Worm (Caenorhabditis elegans) whole organism, mixed stage, embryonic: ENCODE data around the gene gvd-1.

Experiments
- bed-3 ChIP-seq: fragments of 200-800 bp; sonication (Bioruptor generic); optimal IDR thresholded peaks from 3 replicates; lab custom pipeline; 2018; ENCODE audit warnings: mild to moderate bottlenecking, missing genetic modification characterization, moderate library complexity, missing compliant biosample characterization
- blmp-1 ChIP-seq: fragments of 150-350 bp; optimal IDR thresholded peaks from 2 replicates; lab custom pipeline; 2014; ENCODE audit warnings: missing biosample characterization, missing genetic modification characterization
- ceh-43 ChIP-seq: fragments of 200-800 bp; sonication (Bioruptor generic); optimal IDR thresholded peaks from 2 replicates; lab custom pipeline; 2018; ENCODE audit warnings: mild to moderate bottlenecking, missing genetic modification characterization, moderate library complexity, missing compliant biosample characterization
- ceh-83 ChIP-seq: fragments of 200-800 bp; sonication (Bioruptor generic); optimal IDR thresholded peaks from 2 replicates; lab custom pipeline; 2018; ENCODE audit warnings: mild to moderate bottlenecking, missing genetic modification characterization, missing compliant biosample characterization
- ces-1 ChIP-seq: fragments of 150-350 bp; optimal IDR thresholded peaks from 2 replicates; lab custom pipeline; 2014; ENCODE audit warnings: missing biosample characterization, missing genetic modification reagents, missing genetic modification characterization
- cnd-1 ChIP-seq: fragments of 200-800 bp; sonication (Bioruptor generic); optimal IDR thresholded peaks from 2 replicates; lab custom pipeline; 2018; ENCODE audit warnings: mild to moderate bottlenecking, missing genetic modification characterization, missing compliant biosample characterization
- drap-1 ChIP-seq: fragments of 200-800 bp; sonication (Bioruptor generic); optimal IDR thresholded peaks from 3 replicates; lab custom pipeline; 2018; ENCODE audit warnings: mild to moderate bottlenecking, missing genetic modification characterization, missing compliant biosample characterization
- elt-1 ChIP-seq: sonication (generic microtip); optimal IDR thresholded peaks from 2 replicates; lab custom pipeline; 2017; ENCODE audit warnings: missing genetic modification characterization, mild to moderate bottlenecking, missing compliant biosample characterization, antibody characterized with exemption, moderate library complexity, borderline replicate concordance; ENCODE audit not compliant: insufficient read depth
- elt-3 ChIP-seq: fragments of 150-350 bp; optimal IDR thresholded peaks from 2 replicates; lab custom pipeline; 2014; ENCODE audit warnings: missing biosample characterization, missing genetic modification characterization
- flh-1 ChIP-seq: fragments of 200-800 bp; sonication (Bioruptor generic); optimal IDR thresholded peaks from 2 replicates; lab custom pipeline; 2018; ENCODE audit warnings: mild to moderate bottlenecking, missing genetic modification characterization, moderate library complexity, missing compliant biosample characterization
- ham-2 ChIP-seq: fragments of 200-800 bp; sonication (Bioruptor generic); optimal IDR thresholded peaks from 2 replicates; lab custom pipeline; 2018; ENCODE audit warnings: mild to moderate bottlenecking, missing genetic modification characterization, missing compliant biosample characterization
- hlh-1 ChIP-seq: fragments of 150-350 bp; optimal IDR thresholded peaks from 2 replicates; lab custom pipeline; 2014; ENCODE audit warnings: missing biosample characterization, missing genetic modification reagents, missing genetic modification characterization
- lin-13 ChIP-seq: fragments of 150-350 bp; optimal IDR thresholded peaks from 2 replicates; lab custom pipeline; 2014; ENCODE audit warnings: missing biosample characterization, missing genetic modification characterization
- lin-32 ChIP-seq: fragments of 200-800 bp; sonication (Bioruptor generic); optimal IDR thresholded peaks from 2 replicates; lab custom pipeline; 2018; ENCODE audit warnings: mild to moderate bottlenecking, missing genetic modification characterization, missing compliant biosample characterization
- lsy-2 ChIP-seq: fragments of 150-350 bp; optimal IDR thresholded peaks from 2 replicates; lab custom pipeline; 2014; ENCODE audit warnings: missing biosample characterization, missing genetic modification characterization
- mab-5 ChIP-seq: fragments of 150-350 bp; optimal IDR thresholded peaks from 2 replicates; lab custom pipeline; 2014; ENCODE audit warnings: missing biosample characterization, missing genetic modification characterization
- mep-1 ChIP-seq: fragments of 150-350 bp; optimal IDR thresholded peaks from 2 replicates; lab custom pipeline; 2017; ENCODE audit warnings: missing biosample characterization, missing genetic modification reagents, missing genetic modification characterization, inconsistent platforms
- mls-2 ChIP-seq: sonication (generic microtip); optimal IDR thresholded peaks from 2 replicates; lab custom pipeline; 2016; ENCODE audit warnings: mild to moderate bottlenecking, missing genetic modification characterization, moderate library complexity, missing compliant biosample characterization
- nhr-12 ChIP-seq: fragments of 150-350 bp; optimal IDR thresholded peaks from 2 replicates; lab custom pipeline; 2014; ENCODE audit warnings: missing biosample characterization, missing genetic modification characterization
- nhr-2 ChIP-seq: fragments of 150-350 bp; optimal IDR thresholded peaks from 2 replicates; lab custom pipeline; 2014; ENCODE audit warnings: missing biosample characterization, missing genetic modification characterization
- nhr-237 ChIP-seq: fragments of 150-350 bp; optimal IDR thresholded peaks from 2 replicates; lab custom pipeline; 2014; ENCODE audit warnings: missing biosample characterization, missing genetic modification characterization
- nhr-76 ChIP-seq: sonication (generic microtip); optimal IDR thresholded peaks from 2 replicates; lab custom pipeline; 2017; ENCODE audit warnings: missing biosample characterization, missing genetic modification characterization
- pha-4 ChIP-seq: fragments of 150-350 bp; optimal IDR thresholded peaks from 2 replicates; lab custom pipeline; 2018; ENCODE audit warnings: missing biosample characterization, missing genetic modification reagents, missing genetic modification characterization
- sem-2 ChIP-seq: fragments of 200-800 bp; sonication (Bioruptor generic); optimal IDR thresholded peaks from 2 replicates; lab custom pipeline; 2018; ENCODE audit warnings: mild to moderate bottlenecking, missing genetic modification characterization, missing compliant biosample characterization
- snpc-4 ChIP-seq: fragments of 150-350 bp; optimal IDR thresholded peaks from 2 replicates; lab custom pipeline; 2014; ENCODE audit warnings: missing biosample characterization, missing genetic modification characterization
- sptf-1 ChIP-seq: sonication (generic microtip); optimal IDR thresholded peaks from 2 replicates; lab custom pipeline; 2017; ENCODE audit warnings: mild to moderate bottlenecking, missing genetic modification characterization, moderate library complexity, missing compliant biosample characterization
- unc-120 ChIP-seq: sonication (generic microtip); optimal IDR thresholded peaks from 2 replicates; lab custom pipeline; 2017; ENCODE audit warnings: missing genetic modification characterization, missing compliant biosample characterization; ENCODE audit not compliant: poor library complexity, severe bottlenecking
- zip-8 ChIP-seq: fragments of 150-350 bp; optimal IDR thresholded peaks from 2 replicates; lab custom pipeline; 2014; ENCODE audit warnings: missing biosample characterization, missing genetic modification characterization

The gvd-1 gene

ce11 chrII:457790-458189 lies at the start of gene gvd-1:
gvd-1 (minus strand) TSS chrII:457890.
- TF ChIP-seq lsy-2 (tag; lab: Kevin White, UChicago): peak; percentile 27
- no peak for TF ChIP-seq drap-1

ce11 chrII:506069-506468 lies 48.4 kb upstream of the gvd-1 start:
- TF ChIP-seq nhr-12 (tag; lab: Kevin White, UChicago) (no peak), zip-8 (tag; lab: Kevin White, UChicago) (peak; percentile 8), sptf-1 (tag; lab: Kevin White, UChicago) (peak; percentile 20), snpc-4 (tag; lab: Kevin White, UChicago) (no peak), ces-1 (GFP tag; lab: Kevin White, UChicago) (peak; percentile 45), lin-13 (peak; percentile 31), pha-4 (tag; lab: Kevin White, UChicago) (peak; percentile 11), lsy-2 (tag; lab: Kevin White, UChicago) (peak; percentile 19), mls-2 (tag; lab: Kevin White, UChicago) (no peak), elt-3 (tag; lab: Kevin White, UChicago) (no peak), mep-1 (peak; percentile 46), cnd-1 (tag; lab: Kevin White, UChicago) (peak; percentile 39), ceh-43 (GFP tag; lab: Kevin White, UChicago) (peak; percentile 30)

- TF ChIP-seq unc-120 (tag; lab: Kevin White, UChicago) (no peak), nhr-237 (tag; lab: Kevin White, UChicago) (no peak), mls-2 (tag; lab: Kevin White, UChicago) (no peak), nhr-2 (tag; lab: Kevin White, UChicago) (no peak), elt-1 (tag; lab: Kevin White, UChicago) (no peak), sptf-1 (tag; lab: Kevin White, UChicago) (no peak), lin-32 (GFP tag; lab: Kevin White, UChicago) (no peak), bed-3 (GFP tag; lab: Kevin White, UChicago) (no peak), hlh-1 (tag; lab: Kevin White, UChicago) (no peak), flh-1 (GFP tag; lab: Kevin White, UChicago) (no peak)
These were observed 44.9 kb upstream of the gvd-1 start for ce11 chrII:502638-503037.

- TF ChIP-seq sptf-1 (tag; lab: Kevin White, UChicago) (no peak), lsy-2 (tag; lab: Kevin White, UChicago) (no peak), mab-5 (no peak), sem-2 (GFP tag; lab: Kevin White, UChicago) (no peak), elt-1 (tag; lab: Kevin White, UChicago) (no peak), mls-2 (tag; lab: Kevin White, UChicago) (no peak), blmp-1 (tag; lab: Kevin White, UChicago) (no peak), elt-3 (tag; lab: Kevin White, UChicago) (no peak), zip-8 (tag; lab: Kevin White, UChicago) (no peak), pha-4 (tag; lab: Kevin White, UChicago) (no peak), flh-1 (GFP tag; lab: Kevin White, UChicago) (no peak), unc-120 (tag; lab: Kevin White, UChicago) (no peak), nhr-76 (tag; lab: Kevin White, UChicago) (no peak), nhr-12 (tag; lab: Kevin White, UChicago) (no peak), nhr-237 (tag; lab: Kevin White, UChicago) (no peak), ceh-43 (GFP tag; lab: Kevin White, UChicago) (no peak), ceh-83 (GFP tag; lab: Kevin White, UChicago) (no peak), mep-1 (no peak)
- TF ChIP-seq, all 35 proteins: peak for 0
These were observed 37.4 kb upstream of the gvd-1 start, which contains the start of gene sms-5 for ce11 chrII:495124-495523. sms-5 (plus strand) TSS chrII:495424.

DNA sequence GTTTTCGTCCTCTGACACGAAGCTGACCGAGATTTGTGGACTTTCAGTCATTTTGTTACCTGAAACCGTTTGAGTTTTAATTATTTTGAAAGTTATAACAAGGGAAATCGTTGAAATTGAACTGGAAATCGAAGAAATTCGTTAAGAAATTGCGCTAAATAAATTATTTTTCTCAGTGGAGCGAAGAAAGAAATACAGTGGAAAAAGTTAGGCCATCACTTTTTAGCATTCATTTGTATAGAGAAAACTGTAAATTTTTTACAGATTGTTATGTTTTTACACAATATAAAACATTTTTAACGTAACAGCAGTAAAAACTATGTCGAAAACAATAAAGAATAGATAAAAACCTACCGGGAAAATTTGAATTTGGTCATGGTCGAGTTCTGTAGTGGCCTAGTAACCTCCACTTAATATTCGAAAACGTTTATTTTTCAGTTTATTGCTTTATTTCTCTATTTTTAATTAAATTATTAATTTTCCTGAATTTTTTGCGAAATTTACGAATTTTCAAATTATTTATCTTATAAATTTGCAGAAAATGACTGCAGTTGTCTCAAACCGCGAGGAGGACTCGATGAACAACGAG lies 26.7 kb upstream of the gvd-1 start, which contains the start of the genes gldi-1 and prp-21:
TSS of gene gldi-1 (minus strand) at position 51 of the 589 bp plus-strand sequence.
TSS of gene prp-21 (plus strand) at position 539 of the 589 bp plus-strand sequence.
- TF ChIP-seq ham-2 (GFP tag; lab: Kevin White, UChicago) (no peak), ces-1 (GFP tag; lab: Kevin White, UChicago) (peak; percentile 92), hlh-1 (tag; lab: Kevin White, UChicago) (no peak), lsy-2 (tag; lab: Kevin White, UChicago) (peak; percentile 10)
